Worm (Caenorhabditis elegans): ENCODE measurements around the gene txt-17.

txt-17 gene

ce11 chrV:7022981-7023380 lies 30.0 kb downstream of the txt-17 start:
- TF ChIP-seq mes-2 (tag; optimal IDR thresholded peaks at IDR 0.05; ENCODE audit: poor library complexity, severe bottlenecking) (no peak), php-3 (GFP tag; IDR thresholded peaks at IDR 0.05) (no peak), spr-1 (tag; optimal IDR thresholded peaks at IDR 0.05) (no peak), dmd-8 (GFP tag; IDR thresholded peaks at IDR 0.05) (no peak), pqm-1 (tag; optimal IDR thresholded peaks at IDR 0.05) (no peak), snpc-1.2 (GFP tag; IDR thresholded peaks at IDR 0.05) (no peak)

DNA sequence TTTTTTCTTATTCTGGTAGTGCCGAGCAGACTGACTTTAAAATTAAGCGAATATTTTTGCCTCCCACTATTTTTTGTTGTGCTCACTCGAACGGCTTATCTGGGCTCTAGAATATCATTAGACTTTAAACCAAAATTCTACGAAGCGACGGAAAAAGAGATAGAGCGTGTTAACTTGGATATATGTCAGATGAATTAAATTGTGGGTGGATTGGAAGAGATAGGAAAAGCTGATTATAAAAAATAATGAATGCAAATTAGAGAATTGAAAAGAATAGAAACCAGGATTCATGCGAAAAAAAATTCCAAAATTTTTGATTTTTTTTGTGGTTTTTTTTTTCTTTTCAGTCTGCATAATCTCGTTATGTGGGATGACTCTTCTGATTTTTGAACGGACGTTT lies 31.2 kb downstream of the txt-17 start, which contains the start of gene F20A1.4:
Gene F20A1.4 (minus strand): TSS at position 101 of the 400 bp plus-strand sequence.
- TF ChIP-seq madf-5 (GFP tag; IDR thresholded peaks at IDR 0.05) (no peak), dmd-9 (GFP tag; IDR thresholded peaks at IDR 0.05) (no peak), T20F7.1 (GFP tag; optimal IDR thresholded peaks at IDR 0.05) (no peak), dve-1 (tag; optimal IDR thresholded peaks at IDR 0.05; ENCODE audit: insufficient read depth) (no peak), lim-7 (GFP tag; IDR thresholded peaks at IDR 0.05) (no peak)

- no peak for TF ChIP-seq T26A8.4 (GFP tag; IDR thresholded peaks at IDR 0.05)
Observed at ce11 chrV:7017059-7017458, 35.9 kb downstream of the txt-17 start, which contains the start of gene srsx-32. Gene srsx-32, plus strand, starts transcription at chrV:7017359.

ce11 chrV:7015872-7016271 lies 37.1 kb downstream of the txt-17 start, which contains the start of gene C33G8.13:
Gene C33G8.13, minus strand, starts transcription at chrV:7015972.
- TF ChIP-seq nhr-48 (tag; optimal IDR thresholded peaks at IDR 0.05) (no peak), R02D3.7 (tag; optimal IDR thresholded peaks at IDR 0.05) (no peak), vab-7 (GFP tag; IDR thresholded peaks at IDR 0.05) (no peak), aly-2 (tag; optimal IDR thresholded peaks at IDR 0.05) (no peak), hlh-11 (tag; optimal IDR thresholded peaks at IDR 0.05) (no peak), mep-1 (tag; optimal IDR thresholded peaks at IDR 0.05) (no peak), zfp-3 (GFP tag; conservative IDR thresholded peaks at IDR 0.05) (no peak)

DNA sequence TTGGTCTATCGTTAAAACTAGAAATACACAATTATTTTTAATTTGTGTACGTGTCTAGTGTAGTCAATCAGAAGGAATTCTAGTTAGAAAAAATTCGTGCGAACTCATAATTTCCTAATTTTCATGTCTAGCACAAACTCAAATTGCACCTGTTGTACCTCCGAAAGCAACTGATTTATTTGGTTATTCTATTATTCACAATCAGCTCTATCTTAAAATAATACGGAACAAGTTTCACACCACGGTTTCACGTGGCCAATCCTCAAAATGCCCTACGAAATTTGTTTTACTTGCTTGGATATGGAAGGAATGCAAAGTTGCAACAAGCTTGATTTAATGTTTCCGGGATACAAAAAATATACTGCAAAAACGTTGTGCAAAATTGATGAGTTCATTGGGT lies 40.4 kb downstream of the txt-17 start, which contains the start of gene srw-127:
Gene srw-127 (plus strand): TSS at position 301 of the 400 bp plus-strand sequence.
- TF ChIP-seq F49E8.2 (tag; optimal IDR thresholded peaks at IDR 0.05; ENCODE audit: borderline replicate concordance) (no peak), daf-12 (tag; optimal IDR thresholded peaks at IDR 0.05) (no peak), egl-43 (GFP tag; IDR thresholded peaks at IDR 0.05) (no peak), zag-1 (tag; optimal IDR thresholded peaks at IDR 0.05) (no peak), ceh-32 (tag; optimal IDR thresholded peaks at IDR 0.05; ENCODE audit: poor library complexity) (no peak)

- TF ChIP-seq gei-8 (GFP tag; optimal IDR thresholded peaks at IDR 0.05) = no peak
- TF ChIP-seq F49E8.2 (tag; optimal IDR thresholded peaks at IDR 0.05; ENCODE audit: borderline replicate concordance) = no peak
Observed at ce11 chrV:7009461-7009860, 43.5 kb downstream of the txt-17 start, which contains the start of gene C33G8.2. Gene C33G8.2, plus strand, starts transcription at chrV:7009761.

- TF ChIP-seq Y5F2A.4 (GFP tag; optimal IDR thresholded peaks at IDR 0.05) = no peak
- TF ChIP-seq skn-1 (tag; optimal IDR thresholded peaks at IDR 0.05) = no peak
Observed at ce11 chrV:7007307-7007706, 45.7 kb downstream of the txt-17 start, which contains the start of gene drd-10. Gene drd-10, plus strand, starts transcription at chrV:7007607.

DNA sequence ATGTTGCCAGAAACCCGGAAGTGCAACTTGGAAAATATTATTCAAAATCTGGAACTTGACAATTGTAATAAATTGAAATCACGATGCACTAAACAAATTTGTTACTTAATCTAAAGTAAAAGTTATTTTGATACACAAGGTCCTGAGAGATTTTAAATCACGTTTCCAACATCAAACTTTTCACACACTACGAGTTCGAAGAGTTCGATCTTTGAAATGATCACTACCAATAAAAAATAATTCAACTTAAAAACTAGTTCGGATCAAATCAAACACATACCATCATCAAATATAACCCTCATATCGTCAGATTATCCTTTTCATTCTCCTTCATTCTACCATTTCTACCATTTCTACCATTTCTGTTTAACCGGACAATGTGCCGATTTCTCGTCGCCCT lies 47.0 kb downstream of the txt-17 start, which contains the start of gene spig-10:
Gene spig-10 (plus strand): TSS at position 301 of the 400 bp plus-strand sequence.
- TF ChIP-seq lin-29 (GFP tag; IDR thresholded peaks at IDR 0.05) (no peak), unc-62 (GFP tag; optimal IDR thresholded peaks at IDR 0.05 in 1 of 2) (peak in 1 of 2 experiments; percentile 81), unc-62 (tag; optimal IDR thresholded peaks at IDR 0.05) (no peak), nhr-77 (tag; optimal IDR thresholded peaks at IDR 0.05) (no peak)

Data from whole organism, L4 larva.